Worm (Caenorhabditis elegans) whole organism, L1 larva: ENCODE results near the gene srw-83.

Source experiments
- dpl-1 ChIP-seq, 3 experiments: fragments of 150-350 bp in 2 of 3; sonication (generic microtip) in 1 of 3; optimal IDR thresholded peaks; 2 replicates each; lab custom pipeline; 2014 to 2017; ENCODE audit warnings: missing biosample characterization in 3 of 3, missing genetic modification characterization in 3 of 3, missing genetic modification reagents in 3 of 3
- efl-3 ChIP-seq: fragments of 200-800 bp; sonication (Bioruptor generic); optimal IDR thresholded peaks from 2 replicates; lab custom pipeline; 2018; ENCODE audit warnings: mild to moderate bottlenecking, missing genetic modification characterization, missing compliant biosample characterization
- elt-2 ChIP-seq: sonication (generic microtip); optimal IDR thresholded peaks from 2 replicates; lab custom pipeline; 2016; ENCODE audit warnings: missing genetic modification characterization, mild to moderate bottlenecking, inconsistent platforms, missing compliant biosample characterization, missing genetic modification reagents
- jun-1 ChIP-seq: fragments of 150-350 bp; optimal IDR thresholded peaks from 2 replicates; lab custom pipeline; 2014; ENCODE audit warnings: missing biosample characterization, missing genetic modification reagents, missing genetic modification characterization
- nhr-11 ChIP-seq: fragments of 150-350 bp; optimal IDR thresholded peaks from 2 replicates; lab custom pipeline; 2014; ENCODE audit warnings: missing biosample characterization, missing genetic modification characterization
- nhr-76 ChIP-seq: sonication (generic microtip); optimal IDR thresholded peaks from 2 replicates; lab custom pipeline; 2017; ENCODE audit warnings: missing biosample characterization, missing genetic modification characterization
- nhr-77 ChIP-seq: fragments of 150-350 bp; optimal IDR thresholded peaks from 2 replicates; lab custom pipeline; 2014; ENCODE audit warnings: missing biosample characterization, missing genetic modification characterization
- nhr-84 ChIP-seq: sonication (generic microtip); optimal IDR thresholded peaks from 2 replicates; lab custom pipeline; 2017; ENCODE audit warnings: missing biosample characterization, missing genetic modification characterization
- nhr-90 ChIP-seq: sonication (generic microtip); optimal IDR thresholded peaks from 2 replicates; lab custom pipeline; 2016; ENCODE audit warnings: mild to moderate bottlenecking, missing genetic modification characterization, missing compliant biosample characterization; ENCODE audit not compliant: poor library complexity
- skn-1 ChIP-seq: fragments of 150-350 bp; optimal IDR thresholded peaks from 2 replicates; lab custom pipeline; 2014; ENCODE audit warnings: missing biosample characterization, missing genetic modification characterization
- snpc-4 ChIP-seq: fragments of 150-350 bp; optimal IDR thresholded peaks from 2 replicates; lab custom pipeline; 2014; ENCODE audit warnings: missing biosample characterization, missing genetic modification characterization
- sox-4 ChIP-seq: sonication (generic microtip); optimal IDR thresholded peaks from 2 replicates; lab custom pipeline; 2016; ENCODE audit warnings: missing genetic modification characterization, missing compliant biosample characterization
- unc-130 ChIP-seq: fragments of 150-350 bp; optimal IDR thresholded peaks from 2 replicates; lab custom pipeline; 2017; ENCODE audit warnings: missing biosample characterization, missing genetic modification characterization, inconsistent platforms
- vab-15 ChIP-seq: sonication (generic microtip); optimal IDR thresholded peaks from 2 replicates; lab custom pipeline; 2017; ENCODE audit warnings: missing genotype, mild to moderate bottlenecking, missing genetic modification characterization, missing compliant biosample characterization

DNA sequence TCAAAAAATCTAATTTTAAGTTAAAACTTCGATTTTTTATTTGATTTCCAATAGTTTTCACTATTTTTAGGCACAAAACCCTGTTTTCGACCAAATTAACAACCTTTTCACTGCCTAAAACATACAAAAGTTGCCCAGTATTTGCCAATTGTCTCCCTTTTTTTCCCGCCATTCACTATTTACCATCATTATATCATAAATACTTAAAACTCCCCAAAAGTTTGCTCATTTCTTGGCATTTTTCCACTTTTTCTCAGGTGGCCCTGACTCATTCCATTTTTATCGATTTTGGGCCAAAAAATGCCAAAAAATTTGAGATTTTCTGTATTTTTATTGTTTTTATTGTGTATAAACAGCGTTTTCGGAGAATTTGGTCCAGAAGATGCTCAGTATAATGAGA lies 12.3 kb upstream of the srw-83 start, which contains the start of gene txt-8:
- no peak for TF ChIP-seq nhr-90 (tag; lab: Kevin White, UChicago)
- no peak for TF ChIP-seq efl-3 (GFP tag; lab: Kevin White, UChicago)
- TF ChIP-seq dpl-1 (GFP tag; optimal IDR thresholded peaks at IDR 0.05; lab: Kevin White, UChicago), result no peak
- no peak for TF ChIP-seq jun-1 (tag; lab: Kevin White, UChicago)
- no peak for TF ChIP-seq nhr-77 (tag; lab: Kevin White, UChicago)
- TF ChIP-seq nhr-84, result no peak
- TF ChIP-seq nhr-76 (tag; lab: Kevin White, UChicago), result no peak
- TF ChIP-seq vab-15 (tag; lab: Kevin White, UChicago), result no peak
- no peak for TF ChIP-seq unc-130 (tag; lab: Kevin White, UChicago)
- no peak for TF ChIP-seq nhr-11 (tag; lab: Kevin White, UChicago)
- TF ChIP-seq sox-4 (tag; lab: Kevin White, UChicago), result no peak
- TF ChIP-seq elt-2 (tag; lab: Kevin White, UChicago), result no peak
- no peak for TF ChIP-seq snpc-4 (tag; lab: Kevin White, UChicago)
- no peak for TF ChIP-seq skn-1
